Worm (Caenorhabditis elegans): ENCODE measurements around the gene F15H10.5.

F15H10.5 gene

ce11 chrV:10463276-10463675, 44.4 kb upstream of the F15H10.5 start, which contains the start of gene F22E12.3:
Gene F22E12.3 (minus strand): TSS chrV:10463376.
- TF ChIP-seq aly-1 (tag; optimal IDR thresholded peaks at IDR 0.05) (no peak), scrt-1 (GFP tag; IDR thresholded peaks at IDR 0.05) (no peak)

ce11 chrV:10462066-10462465, 43.2 kb upstream of the F15H10.5 start, which contains the start of gene chw-1:
Gene chw-1 (plus strand): TSS chrV:10462282.
- TF ChIP-seq pes-1 (GFP tag; IDR thresholded peaks at IDR 0.05) = no peak
- TF ChIP-seq tbx-11 (GFP tag; IDR thresholded peaks at IDR 0.05) = no peak
- no peak for TF ChIP-seq scrt-1 (GFP tag; IDR thresholded peaks at IDR 0.05)

- TF ChIP-seq scrt-1 (GFP tag; IDR thresholded peaks at IDR 0.05) (no peak), ceh-13 (GFP tag; optimal IDR thresholded peaks at IDR 0.05) (no peak), tra-4 (tag; optimal IDR thresholded peaks at IDR 0.05) (no peak), hmg-4 (GFP tag; optimal IDR thresholded peaks at IDR 0.05) (no peak), tbx-11 (GFP tag; IDR thresholded peaks at IDR 0.05) (no peak), ets-7 (tag; optimal IDR thresholded peaks at IDR 0.05) (no peak), aly-1 (tag; optimal IDR thresholded peaks at IDR 0.05) (no peak), flt-1 (GFP tag; IDR thresholded peaks at IDR 0.05) (no peak), F13C5.2 (tag; optimal IDR thresholded peaks at IDR 0.05) (no peak), sea-1 (GFP tag; conservative IDR thresholded peaks at IDR 0.05) (no peak), ama-1 (optimal IDR thresholded peaks at IDR 0.05) (no peak), hnd-1 (tag; optimal IDR thresholded peaks at IDR 0.05) (no peak), hmbx-1 (tag; optimal IDR thresholded peaks at IDR 0.05) (no peak), pes-1 (GFP tag; IDR thresholded peaks at IDR 0.05) (no peak)
These were observed 41.8 kb upstream of the F15H10.5 start for ce11 chrV:10460685-10461084.

- no peak for TF ChIP-seq sea-1 (GFP tag; conservative IDR thresholded peaks at IDR 0.05)
These were observed 38.4 kb upstream of the F15H10.5 start, which contains the start of gene F22E12.1 for ce11 chrV:10457247-10457646. Gene F22E12.1 (minus strand): TSS chrV:10457347.

- no peak for TF ChIP-seq sea-1 (GFP tag; conservative IDR thresholded peaks at IDR 0.05)
- no peak for TF ChIP-seq hmbx-1 (tag; optimal IDR thresholded peaks at IDR 0.05)
- no peak for TF ChIP-seq ama-1 (optimal IDR thresholded peaks at IDR 0.05)
These were observed 34.6 kb upstream of the F15H10.5 start, which contains the start of gene Y32F6A.5 for ce11 chrV:10453466-10453865. Gene Y32F6A.5 (minus strand): TSS chrV:10453605.

- TF ChIP-seq flt-1 (GFP tag; IDR thresholded peaks at IDR 0.05) (peak; percentile 71), tbx-11 (GFP tag; IDR thresholded peaks at IDR 0.05) (peak; percentile 58; the same call in 1 of the 2 replicates), sea-1 (GFP tag; conservative IDR thresholded peaks at IDR 0.05) (0 out of 2 replicates have a peak, but pooled peaks have one; percentile 44), tbx-37 (GFP tag; conservative IDR thresholded peaks at IDR 0.05) (peak; percentile 77; the same call in 1 of the 2 replicates)
These were observed 31.5 kb upstream of the F15H10.5 start for ce11 chrV:10450355-10450754.

ce11 chrV:10449947-10450346, 31.1 kb upstream of the F15H10.5 start:
- peak; percentile 40 for TF ChIP-seq tbx-37 (GFP tag; conservative IDR thresholded peaks at IDR 0.05)

ce11 chrV:10441135-10442024, 22.5 kb upstream of the F15H10.5 start, which contains the start of gene pap-1:
Gene pap-1 (plus strand): TSS chrV:10441974.
- TF ChIP-seq ceh-36 (tag; optimal IDR thresholded peaks at IDR 0.05) = no peak
- no peak for TF ChIP-seq sea-1 (GFP tag; conservative IDR thresholded peaks at IDR 0.05)
- TF ChIP-seq hmg-4 (GFP tag; optimal IDR thresholded peaks at IDR 0.05) = no peak
- no peak for TF ChIP-seq aly-1 (tag; optimal IDR thresholded peaks at IDR 0.05)
- no peak for TF ChIP-seq scrt-1 (GFP tag; IDR thresholded peaks at IDR 0.05)
- TF ChIP-seq tbx-37 (GFP tag; conservative IDR thresholded peaks at IDR 0.05) = no peak
- no peak for TF ChIP-seq tra-4 (tag; optimal IDR thresholded peaks at IDR 0.05)
- no peak for TF ChIP-seq ets-7 (tag; optimal IDR thresholded peaks at IDR 0.05)
- no peak for TF ChIP-seq tbx-11 (GFP tag; IDR thresholded peaks at IDR 0.05)
- TF ChIP-seq pes-1 (GFP tag; IDR thresholded peaks at IDR 0.05) = no peak
- no peak for TF ChIP-seq hmbx-1 (tag; optimal IDR thresholded peaks at IDR 0.05)
- TF ChIP-seq flt-1 (GFP tag; IDR thresholded peaks at IDR 0.05) = no peak

ce11 chrV:10440723-10441122, 21.9 kb upstream of the F15H10.5 start, which contains the start of gene snf-10:
Gene snf-10 (minus strand): TSS chrV:10440823.
- no peak for TF ChIP-seq pes-1 (GFP tag; IDR thresholded peaks at IDR 0.05)
- no peak for TF ChIP-seq tra-4 (tag; optimal IDR thresholded peaks at IDR 0.05)
- no peak for TF ChIP-seq ama-1 (optimal IDR thresholded peaks at IDR 0.05)
- TF ChIP-seq tbx-11 (GFP tag; IDR thresholded peaks at IDR 0.05) = no peak
- TF ChIP-seq ceh-36 (tag; optimal IDR thresholded peaks at IDR 0.05) = no peak
- no peak for TF ChIP-seq ets-7 (tag; optimal IDR thresholded peaks at IDR 0.05)
- no peak for TF ChIP-seq hmbx-1 (tag; optimal IDR thresholded peaks at IDR 0.05)
- no peak for TF ChIP-seq scrt-1 (GFP tag; IDR thresholded peaks at IDR 0.05)
- TF ChIP-seq hmg-4 (GFP tag; optimal IDR thresholded peaks at IDR 0.05) = no peak
